Worm (Caenorhabditis elegans): Measurements from ENCODE around the gene lys-2.

DNA sequence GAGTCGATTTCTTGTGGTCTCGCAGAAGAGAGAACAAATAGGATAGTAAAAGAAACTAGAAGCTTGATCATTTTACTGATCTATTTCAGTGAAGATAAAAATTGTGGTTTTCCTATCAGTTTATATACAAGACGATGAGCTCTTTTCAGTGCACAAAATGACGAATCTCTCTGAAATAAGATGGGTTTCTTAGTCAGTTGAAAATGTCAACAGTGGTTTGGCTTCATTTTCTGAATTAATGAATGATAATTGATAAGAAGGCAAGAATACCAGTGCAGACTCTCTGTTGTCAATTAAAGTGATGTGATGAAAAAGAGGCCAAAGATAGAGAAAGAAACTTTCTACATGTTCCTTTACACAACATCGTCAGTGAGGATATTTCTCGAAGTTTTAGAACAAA, at the start of gene lys-2:
- no peak for TF ChIP-seq fkh-6 (tag; optimal IDR thresholded peaks at IDR 0.05)
- TF ChIP-seq hlh-30 (tag; optimal IDR thresholded peaks at IDR 0.05; ENCODE audit: insufficient read depth): no peak
- no peak for TF ChIP-seq unc-55 (GFP tag; optimal IDR thresholded peaks at IDR 0.05)
- TF ChIP-seq hlh-6 (tag; optimal IDR thresholded peaks at IDR 0.05): no peak
- no peak for TF ChIP-seq ref-2 (tag; optimal IDR thresholded peaks at IDR 0.05)

Data from whole organism, late embryonic.